Fruit fly (Drosophila melanogaster) whole organism, prepupa: Measurements from ENCODE around the gene CG7646.

Experiments used
- Blimp-1 ChIP-seq: fragments of 200-800 bp; sonication (Bioruptor generic); optimal IDR thresholded peaks from 3 replicates; lab custom pipeline; 2017; ENCODE audit warnings: missing biosample characterization, missing genetic modification characterization, mild to moderate bottlenecking, moderate library complexity, missing genetic modification reagents
- CG10631 ChIP-seq: fragments of 200-800 bp; sonication (Bioruptor generic); optimal IDR thresholded peaks from 2 replicates; lab custom pipeline; 2016; ENCODE audit warnings: missing biosample characterization, missing genetic modification characterization
- CG10669 ChIP-seq: fragments of 200-800 bp; sonication (Bioruptor generic); optimal IDR thresholded peaks from 3 replicates; lab custom pipeline; 2018; ENCODE audit warnings: missing biosample characterization, mild to moderate bottlenecking, missing genetic modification characterization, moderate library complexity
- CG11762 ChIP-seq: fragments of 200-800 bp; sonication (Bioruptor generic); optimal IDR thresholded peaks from 3 replicates; lab custom pipeline; 2016; ENCODE audit warnings: missing biosample characterization, missing genetic modification characterization; ENCODE audit not compliant: insufficient read depth
- CG11902 ChIP-seq: fragments of 200-800 bp; sonication (Bioruptor generic); optimal IDR thresholded peaks from 3 replicates; lab custom pipeline; 2016; ENCODE audit warnings: missing biosample characterization, missing genetic modification characterization
- CG15336 ChIP-seq: fragments of 200-800 bp; sonication (Bioruptor generic); IDR thresholded peaks from 2 replicates; pipeline ENCODE4 v1.3.6; 2022; ENCODE audit warnings: missing biosample characterization, missing genetic modification characterization
- CG1621 ChIP-seq: fragments of 200-800 bp; sonication (Bioruptor generic); optimal IDR thresholded peaks from 3 replicates; lab custom pipeline; 2018; ENCODE audit warnings: missing biosample characterization, mild to moderate bottlenecking, missing genetic modification characterization
- CG3032 ChIP-seq: fragments of 200-800 bp; optimal IDR thresholded peaks from 2 replicates; lab custom pipeline; 2019; ENCODE audit warnings: missing biosample characterization, mild to moderate bottlenecking, missing genetic modification characterization, moderate library complexity
- CG31627 ChIP-seq: fragments of 200-800 bp; sonication (Bioruptor generic); optimal IDR thresholded peaks from 3 replicates; lab custom pipeline; 2016; ENCODE audit warnings: missing biosample characterization, missing genetic modification characterization
- CG32006 ChIP-seq: fragments of 200-800 bp; sonication (Bioruptor generic); optimal IDR thresholded peaks from 3 replicates; lab custom pipeline; 2017; ENCODE audit warnings: missing biosample characterization, mild to moderate bottlenecking, missing genetic modification characterization
- CG34406 ChIP-seq: fragments of 200-800 bp; sonication (Bioruptor generic); optimal IDR thresholded peaks from 3 replicates; lab custom pipeline; 2016; ENCODE audit warnings: missing biosample characterization, missing genetic modification characterization
- CG3919 ChIP-seq: fragments of 200-800 bp; sonication (Bioruptor generic); optimal IDR thresholded peaks from 3 replicates; lab custom pipeline; 2016; ENCODE audit warnings: missing biosample characterization, missing genetic modification characterization
- CG4318 ChIP-seq: fragments of 200-800 bp; sonication (Bioruptor generic); optimal IDR thresholded peaks from 3 replicates; lab custom pipeline; 2017; ENCODE audit warnings: missing biosample characterization, mild to moderate bottlenecking, missing genetic modification characterization
- CG6163 ChIP-seq: fragments of 200-800 bp; sonication (Bioruptor generic); IDR thresholded peaks from 3 replicates; pipeline ENCODE4 v1.3.6; 2022; ENCODE audit warnings: missing biosample characterization, missing genetic modification characterization
- CG6792 ChIP-seq: fragments of 200-800 bp; sonication (Bioruptor generic); optimal IDR thresholded peaks from 3 replicates; lab custom pipeline; 2016; ENCODE audit warnings: missing biosample characterization, missing genetic modification characterization
- CG6808 ChIP-seq: fragments of 200-800 bp; sonication (Bioruptor generic); optimal IDR thresholded peaks from 3 replicates; lab custom pipeline; 2017; ENCODE audit warnings: missing biosample characterization, missing genetic modification characterization, mild to moderate bottlenecking, moderate library complexity, missing genetic modification reagents
- CG6854 ChIP-seq: fragments of 200-800 bp; sonication (Bioruptor generic); optimal IDR thresholded peaks from 2 replicates; lab custom pipeline; 2017; ENCODE audit warnings: missing biosample characterization, mild to moderate bottlenecking, missing genetic modification characterization
- CG7368 ChIP-seq: fragments of 200-800 bp; sonication (Bioruptor generic); optimal IDR thresholded peaks from 3 replicates; lab custom pipeline; 2016; ENCODE audit warnings: missing biosample characterization, missing genetic modification characterization
- CG8119 ChIP-seq: fragments of 200-800 bp; sonication (Bioruptor generic); IDR thresholded peaks from 3 replicates; pipeline ENCODE4 v1.3.6; 2022; ENCODE audit warnings: missing biosample characterization, missing genetic modification characterization
- CG8319 ChIP-seq: fragments of 200-800 bp; sonication (Bioruptor generic); optimal IDR thresholded peaks from 3 replicates; lab custom pipeline; 2016; ENCODE audit warnings: missing biosample characterization, missing genetic modification characterization
- CG8632 ChIP-seq: fragments of 200-800 bp; sonication (Bioruptor generic); optimal IDR thresholded peaks from 3 replicates; lab custom pipeline; 2016; ENCODE audit warnings: missing biosample characterization, missing genetic modification characterization
- CG9139 ChIP-seq: fragments of 200-800 bp; sonication (Bioruptor generic); optimal IDR thresholded peaks from 3 replicates; lab custom pipeline; 2017; ENCODE audit warnings: missing biosample characterization, mild to moderate bottlenecking, missing genetic modification characterization
- Eip78C ChIP-seq: fragments of 200-800 bp; sonication (Bioruptor generic); peaks from one replicate; lab custom pipeline; 2016; ENCODE audit warnings: missing biosample characterization, missing genetic modification characterization
- Eip93F ChIP-seq: fragments of 200-800 bp; sonication (Bioruptor generic); optimal IDR thresholded peaks from 2 replicates; lab custom pipeline; 2016; ENCODE audit warnings: missing biosample characterization, mild to moderate bottlenecking, missing genetic modification characterization
- Ets21C ChIP-seq: fragments of 200-800 bp; sonication (Bioruptor generic); optimal IDR thresholded peaks from 3 replicates; lab custom pipeline; 2016; ENCODE audit warnings: missing biosample characterization, missing genetic modification characterization
- Gug ChIP-seq: fragments of 200-800 bp; sonication (Bioruptor generic); IDR thresholded peaks from 2 replicates; pipeline ENCODE4 v1.3.6; 2022; ENCODE audit warnings: missing biosample characterization, missing genetic modification characterization
- Hr38 ChIP-seq: sonication (Bioruptor generic); optimal IDR thresholded peaks from 2 replicates; lab custom pipeline; 2016; ENCODE audit warnings: missing biosample characterization, missing genetic modification characterization
- Hr39 ChIP-seq: fragments of 200-800 bp; sonication (Bioruptor generic); optimal IDR thresholded peaks from 2 replicates; lab custom pipeline; 2016; ENCODE audit warnings: missing biosample characterization, missing genetic modification characterization
- Hr4 ChIP-seq: fragments of 200-800 bp; sonication (Bioruptor generic); optimal IDR thresholded peaks from 3 replicates; lab custom pipeline; 2016; ENCODE audit warnings: missing biosample characterization, missing genetic modification characterization
- Lpt ChIP-seq: fragments of 200-800 bp; sonication (Bioruptor generic); optimal IDR thresholded peaks from 3 replicates; lab custom pipeline; 2016; ENCODE audit warnings: missing biosample characterization, missing genetic modification characterization
- OdsH ChIP-seq: fragments of 200-800 bp; sonication (Bioruptor generic); optimal IDR thresholded peaks from 3 replicates; lab custom pipeline; 2016; ENCODE audit warnings: missing biosample characterization, missing genetic modification characterization
- Smox ChIP-seq: fragments of 200-800 bp; sonication (Bioruptor generic); optimal IDR thresholded peaks from 3 replicates; lab custom pipeline; 2016; ENCODE audit warnings: missing biosample characterization, missing genetic modification characterization
- Sox15 ChIP-seq: fragments of 200-800 bp; sonication (Bioruptor generic); optimal IDR thresholded peaks from 3 replicates; lab custom pipeline; 2016; ENCODE audit warnings: missing biosample characterization, missing genetic modification characterization
- dsx ChIP-seq: fragments of 200-800 bp; optimal IDR thresholded peaks from 3 replicates; lab custom pipeline; 2019; ENCODE audit warnings: missing biosample characterization, mild to moderate bottlenecking, missing genetic modification characterization, moderate library complexity; ENCODE audit not compliant: poor library complexity, severe bottlenecking
- eg ChIP-seq: fragments of 200-800 bp; sonication (Bioruptor generic); IDR thresholded peaks from 3 replicates; pipeline ENCODE4 v1.3.6; 2022; ENCODE audit warnings: missing biosample characterization, missing genetic modification characterization
- esn ChIP-seq: fragments of 200-800 bp; sonication (Bioruptor generic); optimal IDR thresholded peaks from 2 replicates; lab custom pipeline; 2016; ENCODE audit warnings: missing biosample characterization, mild to moderate bottlenecking, missing genetic modification characterization, moderate library complexity
- fd59A ChIP-seq: fragments of 200-800 bp; sonication (Bioruptor generic); optimal IDR thresholded peaks from 2 replicates; lab custom pipeline; 2017; ENCODE audit warnings: missing biosample characterization, mild to moderate bottlenecking, missing genetic modification characterization, missing genetic modification reagents
- fd85E ChIP-seq: fragments of 200-800 bp; sonication (Bioruptor generic); optimal IDR thresholded peaks from 3 replicates; lab custom pipeline; 2016; ENCODE audit warnings: missing biosample characterization, missing genetic modification characterization
- fkh ChIP-seq: fragments of 200-800 bp; sonication (Bioruptor generic); optimal IDR thresholded peaks from 3 replicates; lab custom pipeline; 2017; ENCODE audit warnings: missing biosample characterization, mild to moderate bottlenecking, missing genetic modification characterization, moderate library complexity
- lz ChIP-seq: fragments of 200-800 bp; sonication (Bioruptor generic); optimal IDR thresholded peaks from 3 replicates; lab custom pipeline; 2016; ENCODE audit warnings: missing biosample characterization, missing genetic modification characterization
- net ChIP-seq: fragments of 200-800 bp; sonication (Bioruptor generic); optimal IDR thresholded peaks from 3 replicates; lab custom pipeline; 2016; ENCODE audit warnings: missing biosample characterization, missing genetic modification characterization
- pdm3 ChIP-seq: fragments of 200-800 bp; sonication (Bioruptor generic); optimal IDR thresholded peaks from 3 replicates; lab custom pipeline; 2016; ENCODE audit warnings: missing biosample characterization, missing genetic modification characterization
- salr ChIP-seq, 2 experiments: fragments of 200-800 bp; sonication (Bioruptor generic); optimal IDR thresholded peaks; 3 replicates each; lab custom pipeline; 2016 to 2018; ENCODE audit warnings: missing biosample characterization in 2 of 2, missing genetic modification characterization in 2 of 2, mild to moderate bottlenecking in 1 of 2
- spab ChIP-seq: fragments of 200-800 bp; sonication (Bioruptor generic); optimal IDR thresholded peaks from 2 replicates; lab custom pipeline; 2017; ENCODE audit warnings: missing biosample characterization, mild to moderate bottlenecking, missing genetic modification characterization, missing genetic modification reagents
- svp ChIP-seq: fragments of 200-800 bp; sonication (Bioruptor generic); peaks from one replicate; lab custom pipeline; 2016; ENCODE audit warnings: missing biosample characterization, missing genetic modification characterization
- topi ChIP-seq: fragments of 200-800 bp; sonication (Bioruptor generic); optimal IDR thresholded peaks from 3 replicates; lab custom pipeline; 2016; ENCODE audit warnings: missing biosample characterization, missing genetic modification characterization

Gene CG7646

DNA sequence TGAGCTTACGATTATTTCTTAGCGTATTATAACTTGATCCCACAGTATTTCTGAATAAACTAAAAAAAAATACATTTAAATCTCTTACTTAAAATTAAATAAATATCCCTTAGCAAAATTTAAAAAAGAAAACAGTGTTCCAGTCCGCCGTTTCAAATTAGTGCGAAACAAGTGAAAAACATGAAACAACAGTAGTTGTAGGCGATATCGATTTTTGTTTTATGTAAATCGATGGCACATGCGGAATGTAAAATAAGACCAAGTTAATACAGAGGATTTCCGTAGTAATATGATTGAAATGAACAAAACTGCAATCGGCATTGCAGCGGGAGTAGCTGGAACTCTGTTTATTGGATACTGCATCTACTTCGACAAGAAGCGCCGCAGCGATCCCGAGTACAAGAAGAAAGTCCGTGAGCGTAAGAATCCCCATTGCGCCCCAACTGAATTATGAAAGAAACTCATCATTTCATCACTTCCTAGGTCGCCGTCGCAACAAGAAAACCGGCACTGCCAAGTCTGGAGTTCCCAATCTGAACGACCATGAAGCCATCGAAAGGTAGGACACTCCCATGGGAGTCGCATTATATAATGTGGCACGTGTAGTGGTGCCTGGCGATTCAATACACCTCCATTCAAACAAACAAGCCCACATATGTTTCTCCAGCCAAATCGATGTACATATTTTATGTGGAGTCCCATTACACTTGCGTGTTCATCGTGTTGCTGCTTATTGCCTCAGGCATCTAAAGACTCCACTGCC lies 9.4 kb downstream of the CG7646 start:
- TF ChIP-seq svp = no peak
- no peak for TF ChIP-seq Hr39 (GFP tag; lab: Kevin White, UChicago)
- no peak for TF ChIP-seq CG8119
- no peak for TF ChIP-seq spab (GFP tag; lab: Kevin White, UChicago)
- peak; percentile 26 for TF ChIP-seq Eip78C
- no peak for TF ChIP-seq CG6163 (GFP tag; lab: Robert Waterston, UW)
- no peak for TF ChIP-seq salr (GFP tag; optimal IDR thresholded peaks at IDR 0.05; lab: Kevin White, UChicago)
- TF ChIP-seq CG34406 (GFP tag; lab: Kevin White, UChicago) = no peak
- TF ChIP-seq CG8632 (GFP tag; lab: Kevin White, UChicago) = no peak

- TF ChIP-seq CG6854 (GFP tag; lab: Kevin White, UChicago) (peak; percentile 75), Sox15 (GFP tag; lab: Kevin White, UChicago) (peak; percentile 87), CG9139 (GFP tag; lab: Kevin White, UChicago) (peak; percentile 83), spab (GFP tag; lab: Kevin White, UChicago) (peak; percentile 81), net (peak; percentile 92), Ets21C (GFP tag; lab: Kevin White, UChicago) (peak; percentile 88), Eip93F (GFP tag; lab: Kevin White, UChicago) (peak; percentile 82), CG10669 (GFP tag; lab: Kevin White, UChicago) (peak; percentile 87), CG8632 (GFP tag; lab: Kevin White, UChicago) (peak; percentile 90), topi (GFP tag; lab: Kevin White, UChicago) (peak; percentile 93), CG31627 (peak; percentile 94), CG6163 (GFP tag; lab: Robert Waterston, UW) (no peak; the same call in 2 of the 3 replicates), CG10631 (GFP tag; lab: Kevin White, UChicago) (peak; percentile 89), CG4318 (GFP tag; lab: Kevin White, UChicago) (peak; percentile 68), CG6808 (peak; percentile 87), Hr38 (GFP tag; lab: Kevin White, UChicago) (no peak), CG11902 (GFP tag; lab: Kevin White, UChicago) (peak; percentile 82), pdm3 (peak; percentile 92), salr (GFP tag; optimal IDR thresholded peaks at IDR 0.05; lab: Kevin White, UChicago) (peak in 1 of 2 experiments; percentile 80), CG3919 (GFP tag; lab: Kevin White, UChicago) (peak; percentile 93), Gug (GFP tag; lab: Robert Waterston, UW) (peak; percentile 84), CG3032 (peak; percentile 92), Blimp-1 (GFP tag; lab: Kevin White, UChicago) (peak; percentile 79), dsx (GFP tag; lab: Kevin White, UChicago) (peak; percentile 91), CG8319 (GFP tag; lab: Kevin White, UChicago) (peak; percentile 82), lz (GFP tag; lab: Kevin White, UChicago) (peak; percentile 93), CG15336 (GFP tag; lab: Robert Waterston, UW) (peak; percentile 92), CG32006 (no peak), eg (no peak; the same call in 2 of the 3 replicates), fd59A (GFP tag; lab: Kevin White, UChicago) (peak; percentile 79), fd85E (GFP tag; lab: Kevin White, UChicago) (peak; percentile 41), svp (no peak), CG1621 (peak; percentile 89), Hr4 (GFP tag; lab: Kevin White, UChicago) (peak; percentile 91), esn (GFP tag; lab: Kevin White, UChicago) (peak; percentile 96), CG11762 (peak; percentile 85), OdsH (GFP tag; lab: Kevin White, UChicago) (peak; percentile 92), Eip78C (peak; percentile 97), CG6792 (GFP tag; lab: Kevin White, UChicago) (peak; percentile 88), CG7368 (GFP tag; lab: Kevin White, UChicago) (peak; percentile 84), Lpt (GFP tag; lab: Kevin White, UChicago) (peak; percentile 84), fkh (GFP tag; lab: Kevin White, UChicago) (peak; percentile 55), Smox (GFP tag; lab: Kevin White, UChicago) (peak; percentile 92)
Observed at dm6 chr3L:20002482-20003234, 11.0 kb downstream of the CG7646 start, which contains the start of gene CG7668. Gene CG7668, plus strand, starts transcription at chr3L:20002736.
